Worm (Caenorhabditis elegans) whole organism, late embryonic: ENCODE results near the gene pes-5.

Experiments used
- C08G9.2 ChIP-seq: sonication (generic microtip); optimal IDR thresholded peaks from 2 replicates; lab custom pipeline; 2016; ENCODE audit warnings: mild to moderate bottlenecking, missing genetic modification characterization, moderate library complexity, missing compliant biosample characterization
- ama-1 ChIP-seq: fragments of 150-350 bp; optimal IDR thresholded peaks from 2 replicates; lab custom pipeline; 2014
- ceh-19 ChIP-seq: fragments of 200-800 bp; sonication (Bioruptor generic); optimal IDR thresholded peaks from 2 replicates; lab custom pipeline; 2018; ENCODE audit warnings: mild to moderate bottlenecking, missing genetic modification characterization, missing compliant biosample characterization
- ceh-2 ChIP-seq: sonication (generic microtip); optimal IDR thresholded peaks from 2 replicates; lab custom pipeline; 2016; ENCODE audit warnings: missing genotype, missing genetic modification characterization, missing compliant biosample characterization
- dve-1 ChIP-seq: sonication (generic microtip); optimal IDR thresholded peaks from 2 replicates; lab custom pipeline; 2017; ENCODE audit warnings: antibody characterized with exemption, mild to moderate bottlenecking, missing genetic modification characterization, missing compliant biosample characterization
- nhr-11 ChIP-seq: fragments of 150-350 bp; optimal IDR thresholded peaks from 2 replicates; lab custom pipeline; 2014; ENCODE audit warnings: missing biosample characterization, missing genetic modification characterization
- pqm-1 ChIP-seq: sonication (generic microtip); optimal IDR thresholded peaks from 2 replicates; lab custom pipeline; 2016; ENCODE audit warnings: missing genetic modification characterization, missing compliant biosample characterization
- unc-55 ChIP-seq: sonication (generic microtip); optimal IDR thresholded peaks from 2 replicates; lab custom pipeline; 2017; ENCODE audit warnings: missing biosample characterization, missing genetic modification reagents, missing genetic modification characterization
- zip-5 ChIP-seq: sonication (generic microtip); optimal IDR thresholded peaks from 2 replicates; lab custom pipeline; 2016; ENCODE audit warnings: missing genetic modification characterization, missing compliant biosample characterization

DNA sequence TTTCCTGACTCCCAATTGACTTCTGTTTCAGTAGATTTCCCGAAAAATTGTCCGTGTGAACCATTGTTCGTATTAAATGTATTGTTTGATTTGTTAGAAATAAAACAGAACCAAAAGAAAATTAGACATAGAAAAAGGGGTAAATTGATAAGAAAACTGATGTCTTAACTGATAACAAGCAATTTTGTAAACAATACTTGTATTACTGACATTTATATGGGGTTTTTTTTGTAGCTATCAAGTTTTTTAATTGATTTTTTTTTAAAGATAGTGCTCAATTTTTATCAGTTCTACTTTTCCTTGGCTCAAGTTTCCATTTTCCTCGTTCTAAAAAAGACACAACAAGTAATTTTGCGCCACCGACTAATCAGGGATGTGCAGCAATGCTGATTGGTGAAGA, 32.6 kb downstream of the pes-5 start:
- TF ChIP-seq nhr-11 (tag; lab: Kevin White, UChicago) (no peak), ceh-19 (no peak), ceh-2 (tag; lab: Kevin White, UChicago) (no peak), zip-5 (tag; lab: Kevin White, UChicago) (no peak), C08G9.2 (no peak), unc-55 (GFP tag; lab: Kevin White, UChicago) (no peak), pqm-1 (tag; lab: Kevin White, UChicago) (no peak), dve-1 (tag; lab: Kevin White, UChicago) (no peak), ama-1 (lab: Kevin White, UChicago) (no peak)
